In genomic region chr3L:21058651-21059050, dm6 we compare ENCODE assay signal across 1 fruit fly cellular context.
TF ChIP-seq lines count a peak whose summit lies in the region.

No protein-coding gene starts in this region.

TF ChIP-seq in whole organism, embryonic, 481 proteins besides CTCF, POLR2A, EP300 and RAD21 (continued from another document):
- TF ChIP-seq rib (GFP tag; IDR thresholded peaks at IDR 0.05; lab: Robert Waterston, UW) = peak; percentile 63; the same call in 1 of the 2 replicates
- no peak for TF ChIP-seq Xrp1 (GFP tag; IDR thresholded peaks at IDR 0.05; lab: Robert Waterston, UW)
- TF ChIP-seq scrt (GFP tag; optimal IDR thresholded peaks at IDR 0.05; lab: Kevin White, UChicago) = no peak
- peak; percentile 7 for TF ChIP-seq cwo (GFP tag; optimal IDR thresholded peaks at IDR 0.05; lab: Kevin White, UChicago)
- no peak for TF ChIP-seq NC2β (GFP tag; optimal IDR thresholded peaks at IDR 0.05; lab: Kevin White, UChicago)
- peak; percentile 58 for TF ChIP-seq CG10543 (GFP tag; optimal IDR thresholded peaks at IDR 0.05; lab: Kevin White, UChicago)
- TF ChIP-seq CG11696 (GFP tag; IDR thresholded peaks at IDR 0.05; lab: Robert Waterston, UW) = no peak
- TF ChIP-seq exex (tag; optimal IDR thresholded peaks at IDR 0.05; lab: Kevin White, UChicago) = peak; percentile 8
- peak; percentile 57; the same call in 2 of the 3 replicates for TF ChIP-seq sr (GFP tag; IDR thresholded peaks at IDR 0.05; lab: Robert Waterston, UW)
- no peak for TF ChIP-seq run (tag; optimal IDR thresholded peaks at IDR 0.05; lab: Kevin White, UChicago)
- peak; percentile 29 for TF ChIP-seq Hmr (GFP tag; optimal IDR thresholded peaks at IDR 0.05; lab: Kevin White, UChicago)
- TF ChIP-seq MTF-1 (GFP tag; optimal IDR thresholded peaks at IDR 0.05; lab: Kevin White, UChicago; ENCODE audit: borderline replicate concordance) = peak; percentile 11
- no peak for TF ChIP-seq CkIIα-i1 (GFP tag; IDR thresholded peaks at IDR 0.05; lab: Robert Waterston, UW)
- TF ChIP-seq pb (GFP tag; optimal IDR thresholded peaks at IDR 0.05; lab: Kevin White, UChicago) = no peak
- TF ChIP-seq slbo (GFP tag; IDR thresholded peaks at IDR 0.05; lab: Robert Waterston, UW) = 0 out of 2 replicates have a peak, but pooled peaks have one; percentile 7
- peak; percentile 4 for TF ChIP-seq CG12071 (GFP tag; optimal IDR thresholded peaks at IDR 0.05; lab: Kevin White, UChicago)
- no peak for TF ChIP-seq CG14860 (GFP tag; IDR thresholded peaks at IDR 0.05; lab: Robert Waterston, UW; ENCODE audit: partially characterized antibody)
- TF ChIP-seq kah (GFP tag; optimal IDR thresholded peaks at IDR 0.05; lab: Kevin White, UChicago) = peak; percentile 23
- peak; percentile 29; the same call in 1 of the 2 replicates for TF ChIP-seq CG5953 (GFP tag; IDR thresholded peaks at IDR 0.05; lab: Robert Waterston, UW)
- TF ChIP-seq nau (GFP tag; optimal IDR thresholded peaks at IDR 0.05; lab: Kevin White, UChicago) = no peak
- no peak for TF ChIP-seq insv (GFP tag; optimal IDR thresholded peaks at IDR 0.05; lab: Kevin White, UChicago)
- TF ChIP-seq sens (GFP tag; lab: Kevin White, UChicago) = peak; percentile 74
- no peak for TF ChIP-seq CG30020 (tag; optimal IDR thresholded peaks at IDR 0.05; lab: Kevin White, UChicago)
- no peak for TF ChIP-seq pfk (GFP tag; optimal IDR thresholded peaks at IDR 0.05; lab: Kevin White, UChicago)
- TF ChIP-seq CG9797 (GFP tag; optimal IDR thresholded peaks at IDR 0.05; lab: Kevin White, UChicago) = no peak
- no peak for TF ChIP-seq Optix (GFP tag; IDR thresholded peaks at IDR 0.05; lab: Robert Waterston, UW)
- no peak for TF ChIP-seq CG1832 (GFP tag; optimal IDR thresholded peaks at IDR 0.05; lab: Kevin White, UChicago)
- TF ChIP-seq CG32767 (GFP tag; IDR thresholded peaks at IDR 0.05; lab: Robert Waterston, UW) = no peak
- peak; percentile 8 for TF ChIP-seq CG15514 (GFP tag; optimal IDR thresholded peaks at IDR 0.05; lab: Kevin White, UChicago)
- peak; percentile 18; the same call in 1 of the 2 replicates for TF ChIP-seq CG31441 (GFP tag; IDR thresholded peaks at IDR 0.05; lab: Robert Waterston, UW)
- TF ChIP-seq Hmx (GFP tag; optimal IDR thresholded peaks at IDR 0.05; lab: Kevin White, UChicago) = no peak
- TF ChIP-seq stwl (tag; optimal IDR thresholded peaks at IDR 0.05; lab: Kevin White, UChicago) = no peak
- TF ChIP-seq mld (GFP tag; IDR thresholded peaks at IDR 0.05; lab: Robert Waterston, UW; ENCODE audit: partially characterized antibody) = no peak
- TF ChIP-seq her (GFP tag; optimal IDR thresholded peaks at IDR 0.05; lab: Kevin White, UChicago) = peak; percentile 25
- no peak for TF ChIP-seq CG12104 (GFP tag; optimal IDR thresholded peaks at IDR 0.05; lab: Kevin White, UChicago)
- TF ChIP-seq CG9437 (GFP tag; optimal IDR thresholded peaks at IDR 0.05; lab: Kevin White, UChicago) = no peak
- peak; percentile 21 for TF ChIP-seq CG8924 (tag; optimal IDR thresholded peaks at IDR 0.05; lab: Kevin White, UChicago)
- peak; percentile 41; the same call in 1 of the 2 replicates for TF ChIP-seq Atf6 (GFP tag; IDR thresholded peaks at IDR 0.05; lab: Robert Waterston, UW)
- peak; percentile 85 for TF ChIP-seq CG17385 (GFP tag; optimal IDR thresholded peaks at IDR 0.05; lab: Kevin White, UChicago)
- peak; percentile 82 for TF ChIP-seq cg (GFP tag; optimal IDR thresholded peaks at IDR 0.05; lab: Kevin White, UChicago)
- no peak for TF ChIP-seq CG13894 (tag; optimal IDR thresholded peaks at IDR 0.05; lab: Kevin White, UChicago)
- no peak for TF ChIP-seq ham (GFP tag; IDR thresholded peaks at IDR 0.05; lab: Robert Waterston, UW)
- peak in 1 of 2 experiments; percentile 40 for TF ChIP-seq Pdp1 (GFP tag; optimal IDR thresholded peaks at IDR 0.05; lab: Kevin White, UChicago)
- no peak for TF ChIP-seq h (optimal IDR thresholded peaks at IDR 0.05; lab: Kevin White, UChicago)
- peak; percentile 1 for TF ChIP-seq wek (GFP tag; optimal IDR thresholded peaks at IDR 0.05; lab: Kevin White, UChicago)
- peak; percentile 7 for TF ChIP-seq zfh2 (GFP tag; optimal IDR thresholded peaks at IDR 0.05; lab: Kevin White, UChicago)
- no peak for TF ChIP-seq Chrac-16 (GFP tag; optimal IDR thresholded peaks at IDR 0.05; lab: Kevin White, UChicago)
- peak; percentile 43 for TF ChIP-seq CG14441 (GFP tag; IDR thresholded peaks at IDR 0.05; lab: Robert Waterston, UW)
- TF ChIP-seq onecut (GFP tag; IDR thresholded peaks at IDR 0.05; lab: Robert Waterston, UW) = peak; percentile 24; the same call in 1 of the 2 replicates
- TF ChIP-seq Ptx1 (GFP tag; IDR thresholded peaks at IDR 0.05; lab: Robert Waterston, UW) = no peak
- peak; percentile 62 for TF ChIP-seq CG4360 (GFP tag; IDR thresholded peaks at IDR 0.05; lab: Robert Waterston, UW)
- TF ChIP-seq CG31388 (GFP tag; optimal IDR thresholded peaks at IDR 0.05; lab: Kevin White, UChicago) = no peak
- peak; percentile 50 for TF ChIP-seq CG34376 (GFP tag; optimal IDR thresholded peaks at IDR 0.05; lab: Kevin White, UChicago)
- TF ChIP-seq CG11456 (GFP tag; IDR thresholded peaks at IDR 0.05; lab: Robert Waterston, UW) = peak; percentile 72; the same call in 2 of the 3 replicates
- TF ChIP-seq CG13624 (GFP tag; optimal IDR thresholded peaks at IDR 0.05; lab: Kevin White, UChicago) = peak; percentile 10
- 0 out of 3 replicates have a peak, but pooled peaks have one; percentile 10 for TF ChIP-seq zfh1 (GFP tag; IDR thresholded peaks at IDR 0.05; lab: Robert Waterston, UW)
- TF ChIP-seq caup (GFP tag; optimal IDR thresholded peaks at IDR 0.05; lab: Kevin White, UChicago; ENCODE audit: severe bottlenecking) = peak; percentile 9
- no peak for TF ChIP-seq CG7271 (tag; optimal IDR thresholded peaks at IDR 0.05; lab: Kevin White, UChicago)
- peak; percentile 59; the same call in 1 of the 3 replicates for TF ChIP-seq Opbp (GFP tag; IDR thresholded peaks at IDR 0.05; lab: Robert Waterston, UW; ENCODE audit: partially characterized antibody)
- 0 out of 2 replicates have a peak, but pooled peaks have one; percentile 14 for TF ChIP-seq Taf1 (GFP tag; IDR thresholded peaks at IDR 0.05; lab: Robert Waterston, UW)
- no peak for TF ChIP-seq CG10274 (GFP tag; optimal IDR thresholded peaks at IDR 0.05; lab: Kevin White, UChicago)
- TF ChIP-seq hth (optimal IDR thresholded peaks at IDR 0.05; lab: Kevin White, UChicago) = no peak
- TF ChIP-seq az2 (GFP tag; optimal IDR thresholded peaks at IDR 0.05; lab: Kevin White, UChicago) = no peak
- TF ChIP-seq hkb (optimal IDR thresholded peaks at IDR 0.05; lab: Kevin White, UChicago) = no peak
- peak; percentile 51; the same call in 1 of the 2 replicates for TF ChIP-seq hkb (GFP tag; IDR thresholded peaks at IDR 0.05; lab: Robert Waterston, UW)
- peak; percentile 7 for TF ChIP-seq CrebB (tag; optimal IDR thresholded peaks at IDR 0.05; lab: Kevin White, UChicago)
- no peak for TF ChIP-seq Lim3 (GFP tag; IDR thresholded peaks at IDR 0.05; lab: Robert Waterston, UW)
- TF ChIP-seq CG7556 (GFP tag; optimal IDR thresholded peaks at IDR 0.05; lab: Kevin White, UChicago) = no peak
- no peak for TF ChIP-seq unpg (GFP tag; optimal IDR thresholded peaks at IDR 0.05; lab: Kevin White, UChicago)
- TF ChIP-seq ci (GFP tag; IDR thresholded peaks at IDR 0.05; lab: Robert Waterston, UW) = peak; percentile 78
- TF ChIP-seq ase (GFP tag; IDR thresholded peaks at IDR 0.05; lab: Robert Waterston, UW) = no peak
- TF ChIP-seq yki (optimal IDR thresholded peaks at IDR 0.05; lab: Kevin White, UChicago) = peak; percentile 9
- TF ChIP-seq Bgb (GFP tag; IDR thresholded peaks at IDR 0.05; lab: Robert Waterston, UW; ENCODE audit: partially characterized antibody) = peak; percentile 53; the same call in 1 of the 2 replicates
- peak; percentile 53; the same call in 1 of the 2 replicates for TF ChIP-seq bowl (GFP tag; IDR thresholded peaks at IDR 0.05; lab: Robert Waterston, UW)
- TF ChIP-seq slou (GFP tag; optimal IDR thresholded peaks at IDR 0.05; lab: Kevin White, UChicago) = no peak
- 0 out of 3 replicates have a peak, but pooled peaks have one; percentile 9 for TF ChIP-seq CG6175 (GFP tag; IDR thresholded peaks at IDR 0.05; lab: Robert Waterston, UW)
- TF ChIP-seq Side (GFP tag; optimal IDR thresholded peaks at IDR 0.05; lab: Kevin White, UChicago) = no peak
- TF ChIP-seq fd64A (GFP tag; optimal IDR thresholded peaks at IDR 0.05; lab: Kevin White, UChicago) = no peak
- peak; percentile 93 for TF ChIP-seq crol (GFP tag; IDR thresholded peaks at IDR 0.05; lab: Robert Waterston, UW)
- TF ChIP-seq gro (GFP tag; optimal IDR thresholded peaks at IDR 0.05; lab: Kevin White, UChicago) = peak; percentile 57
- peak; percentile 30; the same call in 1 of the 3 replicates for TF ChIP-seq CG34224 (GFP tag; IDR thresholded peaks at IDR 0.05; lab: Robert Waterston, UW; ENCODE audit: partially characterized antibody)
- TF ChIP-seq ssp (GFP tag; IDR thresholded peaks at IDR 0.05; lab: Robert Waterston, UW) = no peak
- TF ChIP-seq slp2 (GFP tag; optimal IDR thresholded peaks at IDR 0.05; lab: Kevin White, UChicago) = no peak
- TF ChIP-seq CG13287 (GFP tag; IDR thresholded peaks at IDR 0.05; lab: Robert Waterston, UW; ENCODE audit: partially characterized antibody) = peak; percentile 52; the same call in 1 of the 2 replicates
- 0 out of 3 replicates have a peak, but pooled peaks have one; percentile 6 for TF ChIP-seq row (GFP tag; IDR thresholded peaks at IDR 0.05; lab: Robert Waterston, UW)
- TF ChIP-seq CG12769 (tag; optimal IDR thresholded peaks at IDR 0.05; lab: Kevin White, UChicago) = peak; percentile 65
- TF ChIP-seq ftz-f1 (GFP tag; optimal IDR thresholded peaks at IDR 0.05; lab: Kevin White, UChicago) = peak; percentile 22
- 0 out of 2 replicates have a peak, but pooled peaks have one; percentile 38 for TF ChIP-seq Drgx (GFP tag; IDR thresholded peaks at IDR 0.05; lab: Robert Waterston, UW)
- peak; percentile 33 for TF ChIP-seq tap (tag; optimal IDR thresholded peaks at IDR 0.05; lab: Kevin White, UChicago)
- peak; percentile 24 for TF ChIP-seq CG7987 (GFP tag; optimal IDR thresholded peaks at IDR 0.05; lab: Kevin White, UChicago)
- TF ChIP-seq Adf1 (GFP tag; IDR thresholded peaks at IDR 0.05; lab: Robert Waterston, UW) = peak; percentile 91
- 0 out of 2 replicates have a peak, but pooled peaks have one; percentile 24 for TF ChIP-seq sna (GFP tag; IDR thresholded peaks at IDR 0.05; lab: Robert Waterston, UW; ENCODE audit: partially characterized antibody)
- 0 out of 3 replicates have a peak, but pooled peaks have one; percentile 32 for TF ChIP-seq CG7963 (GFP tag; IDR thresholded peaks at IDR 0.05; lab: Robert Waterston, UW; ENCODE audit: partially characterized antibody)
- TF ChIP-seq pum (GFP tag; optimal IDR thresholded peaks at IDR 0.05; lab: Kevin White, UChicago) = no peak
- no peak for TF ChIP-seq CG11560 (tag; IDR thresholded peaks at IDR 0.05; lab: Robert Waterston, UW)
- 0 out of 2 replicates have a peak, but pooled peaks have one; percentile 7 for TF ChIP-seq CG17328 (GFP tag; IDR thresholded peaks at IDR 0.05; lab: Robert Waterston, UW)
- TF ChIP-seq ERR (GFP tag; optimal IDR thresholded peaks at IDR 0.05; lab: Kevin White, UChicago) = no peak
- no peak for TF ChIP-seq croc (GFP tag; conservative IDR thresholded peaks at IDR 0.05; lab: Robert Waterston, UW)
- no peak for TF ChIP-seq Tbp (GFP tag; optimal IDR thresholded peaks at IDR 0.05; lab: Kevin White, UChicago)
- TF ChIP-seq sob (GFP tag; IDR thresholded peaks at IDR 0.05; lab: Robert Waterston, UW) = peak; percentile 47; the same call in 1 of the 2 replicates
- TF ChIP-seq so (GFP tag; IDR thresholded peaks at IDR 0.05; lab: Robert Waterston, UW) = 0 out of 3 replicates have a peak, but pooled peaks have one; percentile 40
- no peak for TF ChIP-seq esg (GFP tag; conservative IDR thresholded peaks at IDR 0.05; lab: Robert Waterston, UW)
- peak; percentile 4 for TF ChIP-seq CG2875 (GFP tag; optimal IDR thresholded peaks at IDR 0.05; lab: Kevin White, UChicago)
- peak; percentile 39; the same call in 1 of the 2 replicates for TF ChIP-seq CG14014 (GFP tag; IDR thresholded peaks at IDR 0.05; lab: Robert Waterston, UW)
- peak; percentile 13 for TF ChIP-seq D19A (tag; optimal IDR thresholded peaks at IDR 0.05; lab: Kevin White, UChicago)
- TF ChIP-seq sug (tag; optimal IDR thresholded peaks at IDR 0.05; lab: Kevin White, UChicago) = peak; percentile 35
- TF ChIP-seq lab (GFP tag; optimal IDR thresholded peaks at IDR 0.05; lab: Kevin White, UChicago) = peak; percentile 34
- TF ChIP-seq ttk (GFP tag; IDR thresholded peaks at IDR 0.05; lab: Robert Waterston, UW) = peak; percentile 8; the same call in 1 of the 2 replicates
- peak; percentile 47 for TF ChIP-seq mirr (GFP tag; optimal IDR thresholded peaks at IDR 0.05; lab: Kevin White, UChicago)
- TF ChIP-seq Rfx (GFP tag; IDR thresholded peaks at IDR 0.05; lab: Robert Waterston, UW) = peak; percentile 60
- TF ChIP-seq CG31224 (GFP tag; IDR thresholded peaks at IDR 0.05; lab: Robert Waterston, UW) = no peak
- peak; percentile 17; the same call in 1 of the 2 replicates for TF ChIP-seq bbx (GFP tag; IDR thresholded peaks at IDR 0.05; lab: Robert Waterston, UW; ENCODE audit: partially characterized antibody)
- peak; percentile 93 for TF ChIP-seq Jarid2 (GFP tag; optimal IDR thresholded peaks at IDR 0.05; lab: Kevin White, UChicago)
- TF ChIP-seq CG32532 (GFP tag; IDR thresholded peaks at IDR 0.05; lab: Robert Waterston, UW) = peak; percentile 69
- TF ChIP-seq psq (GFP tag; optimal IDR thresholded peaks at IDR 0.05; lab: Kevin White, UChicago) = peak; percentile 2
